Worm (Caenorhabditis elegans) whole organism, L4/young adult: ENCODE results near the gene K09C4.5.

Experiments
- dao-5 ChIP-seq: sonication (generic microtip); optimal IDR thresholded peaks from 2 replicates; lab custom pipeline; 2016; ENCODE audit warnings: missing genotype, missing genetic modification characterization, moderate library complexity, missing compliant biosample characterization
- him-1 ChIP-seq: sonication (generic microtip); optimal IDR thresholded peaks from 2 replicates; lab custom pipeline; 2016; ENCODE audit warnings: missing genotype, missing genetic modification reagents, missing genetic modification characterization, missing compliant biosample characterization

ce11 chrX:3291948-3292347, 9.5 kb downstream of the K09C4.5 start:
- TF ChIP-seq him-1: no peak
- no peak for TF ChIP-seq dao-5 (tag; lab: Kevin White, UChicago)
